Fruit fly (Drosophila melanogaster): ENCODE results near the gene CG13643.

The CG13643 gene

dm6 chr3R:24890919-24891318 lies 14.9 kb downstream of the CG13643 start (continued):
- TF ChIP-seq ssp (GFP tag; IDR thresholded peaks at IDR 0.05) = no peak
- no peak for TF ChIP-seq CG2202 (tag; optimal IDR thresholded peaks at IDR 0.05)
- TF ChIP-seq zf30C (GFP tag; optimal IDR thresholded peaks at IDR 0.05) = peak; percentile 29

- TF ChIP-seq Hr78 (GFP tag; optimal IDR thresholded peaks at IDR 0.05) (no peak), en (GFP tag; optimal IDR thresholded peaks at IDR 0.05) (no peak), emc (GFP tag; optimal IDR thresholded peaks at IDR 0.05) (no peak), wek (GFP tag; optimal IDR thresholded peaks at IDR 0.05) (no peak), org-1 (GFP tag; optimal IDR thresholded peaks at IDR 0.05) (no peak), ash1 (GFP tag; optimal IDR thresholded peaks at IDR 0.05) (no peak), zf30C (GFP tag; optimal IDR thresholded peaks at IDR 0.05) (no peak), knrl (GFP tag; IDR thresholded peaks at IDR 0.05; ENCODE audit: partially characterized antibody) (no peak), HLHmδ (GFP tag; optimal IDR thresholded peaks at IDR 0.05) (no peak), CG15479 (GFP tag; optimal IDR thresholded peaks at IDR 0.05) (no peak), corto (GFP tag; optimal IDR thresholded peaks at IDR 0.05) (no peak), sens-2 (GFP tag; IDR thresholded peaks at IDR 0.05) (no peak), tx (GFP tag; optimal IDR thresholded peaks at IDR 0.05) (no peak), CG16779 (GFP tag; IDR thresholded peaks at IDR 0.05) (no peak), Deaf1 (tag; optimal IDR thresholded peaks at IDR 0.05) (no peak)
Measured at dm6 chr3R:24890217-24890616, 15.6 kb downstream of the CG13643 start.

dm6 chr3R:24889303-24889892 lies 16.4 kb downstream of the CG13643 start:
- TF ChIP-seq vvl (GFP tag; IDR thresholded peaks at IDR 0.05) (0 out of 2 replicates have a peak, but pooled peaks have one; percentile 12), lov (optimal IDR thresholded peaks at IDR 0.05) (no peak), lov (GFP tag; IDR thresholded peaks at IDR 0.05) (no peak), chif (GFP tag; optimal IDR thresholded peaks at IDR 0.05) (no peak), Dip3 (GFP tag; optimal IDR thresholded peaks at IDR 0.05) (no peak), dysf (GFP tag; IDR thresholded peaks at IDR 0.05) (no peak), CG10565 (GFP tag; optimal IDR thresholded peaks at IDR 0.05) (no peak), CG12769 (tag; optimal IDR thresholded peaks at IDR 0.05) (peak; percentile 74), tup (GFP tag; optimal IDR thresholded peaks at IDR 0.05) (no peak), fru (optimal IDR thresholded peaks at IDR 0.05) (no peak), CG8944 (GFP tag; optimal IDR thresholded peaks at IDR 0.05) (no peak), sqz (GFP tag; optimal IDR thresholded peaks at IDR 0.05) (peak; percentile 35), Atf3 (GFP tag; optimal IDR thresholded peaks at IDR 0.05) (no peak), pnt (GFP tag; optimal IDR thresholded peaks at IDR 0.05) (no peak), CG11695 (GFP tag; IDR thresholded peaks at IDR 0.05) (no peak), pum (GFP tag; optimal IDR thresholded peaks at IDR 0.05) (no peak), hb (GFP tag; IDR thresholded peaks at IDR 0.05; ENCODE audit: partially characterized antibody) (no peak), cwo (GFP tag; optimal IDR thresholded peaks at IDR 0.05) (peak; percentile 78), Camta (GFP tag; optimal IDR thresholded peaks at IDR 0.05) (no peak), Ets65A (GFP tag) (peak; percentile 39), CG2116 (GFP tag; optimal IDR thresholded peaks at IDR 0.05) (no peak), klu (GFP tag; IDR thresholded peaks at IDR 0.05) (no peak), Dek (tag; optimal IDR thresholded peaks at IDR 0.05) (no peak), nmo (GFP tag; optimal IDR thresholded peaks at IDR 0.05) (no peak), NK7.1 (GFP tag; optimal IDR thresholded peaks at IDR 0.05) (no peak), CG14667 (GFP tag; IDR thresholded peaks at IDR 0.05) (no peak), pho (GFP tag; optimal IDR thresholded peaks at IDR 0.05) (no peak), bcd (GFP tag; optimal IDR thresholded peaks at IDR 0.05) (no peak), bbx (GFP tag; IDR thresholded peaks at IDR 0.05; ENCODE audit: partially characterized antibody) (no peak), CG17568 (GFP tag; optimal IDR thresholded peaks at IDR 0.05) (no peak), CG13123 (GFP tag; optimal IDR thresholded peaks at IDR 0.05) (no peak), odd (GFP tag; optimal IDR thresholded peaks at IDR 0.05) (no peak)
